Worm (Caenorhabditis elegans): ENCODE data around the gene cest-5.2.

DNA sequence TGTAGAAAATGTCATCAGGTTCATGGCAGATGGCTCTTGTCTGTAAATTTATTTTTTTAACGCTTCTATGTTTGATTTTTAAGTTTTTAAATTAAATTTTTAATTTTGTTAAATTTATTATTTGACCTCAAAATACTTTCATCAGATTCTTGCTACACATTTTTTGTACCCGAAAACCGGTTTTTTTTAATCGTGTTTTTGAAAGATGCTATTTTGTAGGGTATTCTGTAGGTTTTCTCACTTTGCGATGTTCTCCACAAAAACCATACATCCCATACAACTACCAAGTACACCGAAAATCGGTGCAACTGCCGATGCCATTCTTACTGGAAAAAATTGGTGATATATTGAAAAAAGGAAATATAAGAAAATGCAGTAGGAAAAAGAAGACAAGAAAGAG is 21.9 kb downstream of the cest-5.2 start, which contains the start of gene nstp-2:
- TF ChIP-seq nhr-28 (tag; optimal IDR thresholded peaks at IDR 0.05) = no peak
- no peak for TF ChIP-seq nhr-12 (tag; optimal IDR thresholded peaks at IDR 0.05)
- TF ChIP-seq elt-1 (tag; optimal IDR thresholded peaks at IDR 0.05; ENCODE audit: borderline replicate concordance, insufficient read depth) = no peak
- no peak for TF ChIP-seq snpc-4 (tag; optimal IDR thresholded peaks at IDR 0.05)
- no peak for TF ChIP-seq mab-5 (tag; optimal IDR thresholded peaks at IDR 0.05)

Measured in whole organism, mixed stage, embryonic.